Fruit fly (Drosophila melanogaster) whole organism, embryonic: ENCODE data around the gene mRRF2.

ENCODE experiments used
- CG11456 ChIP-seq: fragments of 200-800 bp; sonication (Bioruptor generic); IDR thresholded peaks from 3 replicates; pipeline ENCODE4 v1.3.6; 2022; ENCODE audit warnings: missing biosample characterization, missing genetic modification characterization
- CG1647 ChIP-seq: fragments of 200-800 bp; sonication (Bioruptor generic); optimal IDR thresholded peaks from 3 replicates; lab custom pipeline; 2016; ENCODE audit warnings: missing biosample characterization, missing genetic modification characterization
- CG32767 ChIP-seq: fragments of 200-800 bp; sonication (Bioruptor generic); IDR thresholded peaks from 2 replicates; pipeline ENCODE4 v1.3.6; 2022; ENCODE audit warnings: missing biosample characterization, missing genetic modification characterization
- CG3995 ChIP-seq: fragments of 200-800 bp; sonication (Bioruptor generic); optimal IDR thresholded peaks from 3 replicates; lab custom pipeline; 2016; ENCODE audit warnings: missing biosample characterization, missing genetic modification characterization
- Usf ChIP-seq: fragments of 200-800 bp; sonication (Bioruptor generic); optimal IDR thresholded peaks from 2 replicates; lab custom pipeline; 2017; ENCODE audit warnings: missing genotype, missing biosample characterization, missing genetic modification characterization
- ap ChIP-seq: fragments of 200-800 bp; sonication (Bioruptor generic); IDR thresholded peaks from 2 replicates; pipeline ENCODE4 v1.3.6; 2022; ENCODE audit warnings: missing biosample characterization, missing genetic modification characterization
- dan ChIP-seq: fragments of 200-800 bp; sonication (Bioruptor generic); IDR thresholded peaks from 2 replicates; pipeline ENCODE4 v1.3.6; 2022; ENCODE audit warnings: missing biosample characterization, missing genetic modification characterization
- dmrt99B ChIP-seq: fragments of 200-800 bp; sonication (Bioruptor generic); optimal IDR thresholded peaks from 2 replicates; lab custom pipeline; 2018; ENCODE audit warnings: missing biosample characterization, mild to moderate bottlenecking, missing genetic modification characterization, moderate library complexity
- en ChIP-seq: fragments of 200-800 bp; sonication (Bioruptor generic); optimal IDR thresholded peaks from 2 replicates; lab custom pipeline; 2016; ENCODE audit warnings: missing biosample characterization, missing genetic modification characterization
- mam ChIP-seq: fragments of 200-800 bp; sonication (Bioruptor generic); optimal IDR thresholded peaks from 3 replicates; lab custom pipeline; 2016; ENCODE audit warnings: missing biosample characterization, missing genetic modification characterization
- trh ChIP-seq: fragments of 200-800 bp; sonication (Bioruptor generic); optimal IDR thresholded peaks from 2 replicates; lab custom pipeline; 2016; ENCODE audit warnings: missing biosample characterization, missing genetic modification characterization
- usp ChIP-seq: fragments of >200 bp; optimal IDR thresholded peaks from 2 replicates; lab custom pipeline; 2017; ENCODE audit warnings: missing biosample characterization, missing genetic modification characterization

dm6 chr3R:22598759-22599158, 14.7 kb upstream of the mRRF2 start:
- TF ChIP-seq dan (GFP tag; lab: Robert Waterston, UW): no peak
- no peak for TF ChIP-seq CG1647
- TF ChIP-seq Usf (GFP tag; lab: Kevin White, UChicago): no peak
- TF ChIP-seq CG32767 (GFP tag; lab: Robert Waterston, UW): no peak
- TF ChIP-seq trh: no peak
- no peak for TF ChIP-seq CG3995 (GFP tag; lab: Kevin White, UChicago)
- TF ChIP-seq CG11456 (GFP tag; lab: Robert Waterston, UW): no peak
- TF ChIP-seq usp (GFP tag; lab: Kevin White, UChicago): no peak
- no peak for TF ChIP-seq dmrt99B (tag; lab: Kevin White, UChicago)
- no peak for TF ChIP-seq ap (GFP tag; lab: Robert Waterston, UW)
- no peak for TF ChIP-seq en (GFP tag; lab: Kevin White, UChicago)
- no peak for TF ChIP-seq mam (GFP tag; lab: Kevin White, UChicago)
